3 fruit fly cellular contexts compared by ENCODE assay signal in the genomic region with DNA sequence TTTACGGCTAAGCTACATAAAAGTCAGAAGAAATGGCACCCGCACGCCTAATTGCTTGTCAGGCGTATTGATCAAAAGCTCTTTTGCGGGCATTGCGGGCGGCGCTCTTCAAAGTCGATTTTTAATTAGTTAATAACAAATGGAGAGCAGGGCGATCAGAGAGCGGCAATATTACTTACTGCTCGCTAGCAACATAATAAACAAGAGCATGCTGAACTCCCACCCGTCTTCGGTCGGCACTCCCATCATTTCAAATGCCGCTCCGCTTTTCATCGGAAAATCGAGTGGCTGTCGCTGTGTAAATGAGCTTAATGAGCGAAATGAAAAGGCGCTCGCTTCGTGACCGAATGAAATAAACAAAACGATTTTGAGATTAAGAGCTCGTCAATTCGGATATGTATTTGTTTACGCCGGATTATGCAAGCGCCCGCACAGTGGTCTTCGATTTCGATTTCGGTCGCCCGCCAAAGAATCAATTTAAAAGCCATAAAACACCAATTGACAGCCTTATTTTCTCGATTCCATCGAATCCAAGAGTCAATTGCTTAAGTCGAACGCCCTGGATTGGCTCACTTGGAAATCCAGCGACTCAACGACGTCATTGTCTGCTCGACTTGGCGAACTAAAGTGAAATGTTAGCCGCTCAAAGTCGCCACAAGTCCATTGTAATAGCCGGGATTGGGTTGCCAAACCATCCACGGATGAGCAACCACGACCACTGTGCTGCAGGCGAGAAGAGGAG.
TF ChIP-seq lines count a peak whose summit lies in the region.

No protein-coding gene starts in this region.

TF ChIP-seq in whole organism, adult, 20 proteins besides CTCF, POLR2A, EP300 and RAD21 (continued from another document):
- TF ChIP-seq CG7101 (tag; optimal IDR thresholded peaks at IDR 0.05; lab: Kevin White, UChicago) (peak; percentile 33), tj (GFP tag; optimal IDR thresholded peaks at IDR 0.05; lab: Kevin White, UChicago) (peak; percentile 6), Hr96 (GFP tag; optimal IDR thresholded peaks at IDR 0.05; lab: Kevin White, UChicago) (peak; percentile 66)

TF ChIP-seq in whole organism, embryonic, 481 proteins besides CTCF, POLR2A, EP300 and RAD21 (continued from another document and continues in another):
- peak; percentile 45 for TF ChIP-seq vfl (GFP tag; optimal IDR thresholded peaks at IDR 0.05; lab: Kevin White, UChicago)
- no peak for TF ChIP-seq Dll (GFP tag; IDR thresholded peaks at IDR 0.05; lab: Robert Waterston, UW; ENCODE audit: partially characterized antibody)
- peak; percentile 70 for TF ChIP-seq gsb (GFP tag; IDR thresholded peaks at IDR 0.05; lab: Robert Waterston, UW)
- peak; percentile 50 for TF ChIP-seq Ravus (GFP tag; IDR thresholded peaks at IDR 0.05; lab: Robert Waterston, UW)
- TF ChIP-seq CG7786 (GFP tag; optimal IDR thresholded peaks at IDR 0.05; lab: Kevin White, UChicago), result peak; percentile 84
- peak; percentile 73 for TF ChIP-seq zfh1 (GFP tag; IDR thresholded peaks at IDR 0.05; lab: Robert Waterston, UW)
- peak; percentile 48 for TF ChIP-seq trh (GFP tag; optimal IDR thresholded peaks at IDR 0.05; lab: Kevin White, UChicago)
- peak; percentile 86 for TF ChIP-seq CG6689 (GFP tag; IDR thresholded peaks at IDR 0.05; lab: Robert Waterston, UW)
- TF ChIP-seq eve (GFP tag; optimal IDR thresholded peaks at IDR 0.05; lab: Kevin White, UChicago), result no peak
- peak; percentile 69 for TF ChIP-seq CG8089 (GFP tag; optimal IDR thresholded peaks at IDR 0.05; lab: Kevin White, UChicago)
- TF ChIP-seq ham (GFP tag; IDR thresholded peaks at IDR 0.05; lab: Robert Waterston, UW), result peak; percentile 61; the same call in 1 of the 2 replicates
- TF ChIP-seq Opbp (GFP tag; IDR thresholded peaks at IDR 0.05; lab: Robert Waterston, UW; ENCODE audit: partially characterized antibody), result no peak
- no peak for TF ChIP-seq pros (GFP tag; optimal IDR thresholded peaks at IDR 0.05; lab: Kevin White, UChicago)
- peak; percentile 34 for TF ChIP-seq exex (tag; optimal IDR thresholded peaks at IDR 0.05; lab: Kevin White, UChicago)
- TF ChIP-seq CG4617 (GFP tag; optimal IDR thresholded peaks at IDR 0.05; lab: Kevin White, UChicago; ENCODE audit: borderline replicate concordance), result peak; percentile 39
- TF ChIP-seq vvl (GFP tag; IDR thresholded peaks at IDR 0.05; lab: Robert Waterston, UW), result peak; percentile 77
- peak; percentile 62 for TF ChIP-seq BtbVII (GFP tag; optimal IDR thresholded peaks at IDR 0.05; lab: Kevin White, UChicago)
- peak; percentile 76 for TF ChIP-seq oc (tag; optimal IDR thresholded peaks at IDR 0.05; lab: Kevin White, UChicago)
- TF ChIP-seq bowl (GFP tag; IDR thresholded peaks at IDR 0.05; lab: Robert Waterston, UW), result peak; percentile 46; the same call in 1 of the 2 replicates
- no peak for TF ChIP-seq CG1647 (GFP tag; optimal IDR thresholded peaks at IDR 0.05; lab: Kevin White, UChicago)
- peak; percentile 61 for TF ChIP-seq CG10462 (GFP tag; optimal IDR thresholded peaks at IDR 0.05; lab: Kevin White, UChicago)
- peak; percentile 88 for TF ChIP-seq ind (GFP tag; optimal IDR thresholded peaks at IDR 0.05; lab: Kevin White, UChicago)
- TF ChIP-seq pan (optimal IDR thresholded peaks at IDR 0.05; lab: Kevin White, UChicago), result no peak
- TF ChIP-seq pan (GFP tag; optimal IDR thresholded peaks at IDR 0.05 in 1 of 2, IDR thresholded peaks at IDR 0.05 in 1 of 2), result peak in 1 of 2 experiments; percentile 73
- no peak for TF ChIP-seq grn (GFP tag; optimal IDR thresholded peaks at IDR 0.05; lab: Kevin White, UChicago)
- TF ChIP-seq CG34376 (GFP tag; optimal IDR thresholded peaks at IDR 0.05; lab: Kevin White, UChicago), result peak; percentile 31
- TF ChIP-seq ro (GFP tag; IDR thresholded peaks at IDR 0.05; lab: Robert Waterston, UW), result peak; percentile 54; the same call in 1 of the 2 replicates
- TF ChIP-seq CG17568 (GFP tag; optimal IDR thresholded peaks at IDR 0.05; lab: Kevin White, UChicago), result peak; percentile 54
- TF ChIP-seq phol (tag; optimal IDR thresholded peaks at IDR 0.05; lab: Kevin White, UChicago), result peak; percentile 86
- peak; percentile 81 for TF ChIP-seq row (GFP tag; IDR thresholded peaks at IDR 0.05; lab: Robert Waterston, UW)
- no peak for TF ChIP-seq cas (GFP tag; IDR thresholded peaks at IDR 0.05; lab: Robert Waterston, UW)
- TF ChIP-seq ranshi (GFP tag; IDR thresholded peaks at IDR 0.05; lab: Robert Waterston, UW), result peak; percentile 76
- peak; percentile 57 for TF ChIP-seq kay (GFP tag; optimal IDR thresholded peaks at IDR 0.05; lab: Kevin White, UChicago)
- TF ChIP-seq CG6654 (GFP tag; optimal IDR thresholded peaks at IDR 0.05; lab: Kevin White, UChicago), result peak; percentile 60
- TF ChIP-seq Nf-YC (tag; optimal IDR thresholded peaks at IDR 0.05; lab: Kevin White, UChicago), result peak; percentile 58
- TF ChIP-seq CG9727 (GFP tag; optimal IDR thresholded peaks at IDR 0.05; lab: Kevin White, UChicago), result peak; percentile 61
- TF ChIP-seq bab2 (GFP tag; optimal IDR thresholded peaks at IDR 0.05; lab: Kevin White, UChicago), result peak; percentile 76
- TF ChIP-seq Kr (GFP tag; optimal IDR thresholded peaks at IDR 0.05; lab: Kevin White, UChicago), result no peak
- peak; percentile 81 for TF ChIP-seq Camta (GFP tag; optimal IDR thresholded peaks at IDR 0.05; lab: Kevin White, UChicago)
- peak; percentile 65 for TF ChIP-seq Nf-YA (GFP tag; IDR thresholded peaks at IDR 0.05; lab: Robert Waterston, UW)
- TF ChIP-seq CG33213 (GFP tag; optimal IDR thresholded peaks at IDR 0.05; lab: Kevin White, UChicago), result peak; percentile 64
- peak; percentile 69 for TF ChIP-seq Mes4 (GFP tag; optimal IDR thresholded peaks at IDR 0.05; lab: Kevin White, UChicago)
- TF ChIP-seq ATbp (GFP tag; optimal IDR thresholded peaks at IDR 0.05; lab: Kevin White, UChicago), result peak; percentile 86
- TF ChIP-seq maf-S (GFP tag; optimal IDR thresholded peaks at IDR 0.05; lab: Kevin White, UChicago), result peak; percentile 73
- no peak for TF ChIP-seq ash1 (GFP tag; optimal IDR thresholded peaks at IDR 0.05; lab: Kevin White, UChicago)
- no peak for TF ChIP-seq zen2 (GFP tag; IDR thresholded peaks at IDR 0.05; lab: Robert Waterston, UW; ENCODE audit: partially characterized antibody)
- peak; percentile 69 for TF ChIP-seq ssp (GFP tag; IDR thresholded peaks at IDR 0.05; lab: Robert Waterston, UW)
- TF ChIP-seq tgo (GFP tag; IDR thresholded peaks at IDR 0.05; lab: Robert Waterston, UW), result peak; percentile 82
- TF ChIP-seq CG1602 (GFP tag; optimal IDR thresholded peaks at IDR 0.05; lab: Kevin White, UChicago), result peak; percentile 58
- peak; percentile 80; the same call in 2 of the 3 replicates for TF ChIP-seq Optix (GFP tag; IDR thresholded peaks at IDR 0.05; lab: Robert Waterston, UW)
- TF ChIP-seq CG12219 (GFP tag; optimal IDR thresholded peaks at IDR 0.05; lab: Kevin White, UChicago), result peak; percentile 85
- peak; percentile 86 for TF ChIP-seq Abd-B (GFP tag; optimal IDR thresholded peaks at IDR 0.05; lab: Kevin White, UChicago)
- peak; percentile 87 for TF ChIP-seq CG32767 (GFP tag; IDR thresholded peaks at IDR 0.05; lab: Robert Waterston, UW)
- TF ChIP-seq zfh2 (GFP tag; optimal IDR thresholded peaks at IDR 0.05; lab: Kevin White, UChicago), result peak; percentile 69
- peak; percentile 83 for TF ChIP-seq CG12942 (GFP tag; optimal IDR thresholded peaks at IDR 0.05; lab: Kevin White, UChicago)
- TF ChIP-seq CG10431 (GFP tag; optimal IDR thresholded peaks at IDR 0.05; lab: Kevin White, UChicago), result no peak
- TF ChIP-seq chif (GFP tag; optimal IDR thresholded peaks at IDR 0.05; lab: Kevin White, UChicago), result peak; percentile 75 to 77
- TF ChIP-seq en (GFP tag; optimal IDR thresholded peaks at IDR 0.05; lab: Kevin White, UChicago), result peak; percentile 45

TF ChIP-seq in whole organism, prepupa, 60 proteins besides CTCF, POLR2A, EP300 and RAD21 (continued from another document):
- TF ChIP-seq spab (GFP tag; optimal IDR thresholded peaks at IDR 0.05; lab: Kevin White, UChicago) (no peak), CG3919 (GFP tag; optimal IDR thresholded peaks at IDR 0.05; lab: Kevin White, UChicago) (no peak), achi (GFP tag; optimal IDR thresholded peaks at IDR 0.05; lab: Kevin White, UChicago) (peak; percentile 26), CG7368 (GFP tag; optimal IDR thresholded peaks at IDR 0.05; lab: Kevin White, UChicago) (no peak), CG6854 (GFP tag; optimal IDR thresholded peaks at IDR 0.05; lab: Kevin White, UChicago) (no peak), dac (GFP tag; optimal IDR thresholded peaks at IDR 0.05; lab: Kevin White, UChicago) (peak; percentile 51), CG15336 (GFP tag; IDR thresholded peaks at IDR 0.05; lab: Robert Waterston, UW) (peak; percentile 82), esn (GFP tag; optimal IDR thresholded peaks at IDR 0.05; lab: Kevin White, UChicago) (no peak), CG11294 (GFP tag; IDR thresholded peaks at IDR 0.05; lab: Robert Waterston, UW) (peak; percentile 78; the same call in 1 of the 2 replicates), CG6163 (GFP tag; IDR thresholded peaks at IDR 0.05; lab: Robert Waterston, UW) (peak; percentile 39; the same call in 2 of the 3 replicates), CG1621 (tag; optimal IDR thresholded peaks at IDR 0.05; lab: Kevin White, UChicago) (no peak), Blimp-1 (GFP tag; optimal IDR thresholded peaks at IDR 0.05; lab: Kevin White, UChicago) (no peak), CG34406 (GFP tag; optimal IDR thresholded peaks at IDR 0.05; lab: Kevin White, UChicago) (no peak), CG6276 (GFP tag; optimal IDR thresholded peaks at IDR 0.05; lab: Kevin White, UChicago) (peak; percentile 64), CG6808 (GFP tag; optimal IDR thresholded peaks at IDR 0.05; lab: Kevin White, UChicago) (no peak), pdm3 (GFP tag; optimal IDR thresholded peaks at IDR 0.05; lab: Kevin White, UChicago) (no peak), salr (GFP tag; optimal IDR thresholded peaks at IDR 0.05; lab: Kevin White, UChicago) (no peak), CG8632 (GFP tag; optimal IDR thresholded peaks at IDR 0.05; lab: Kevin White, UChicago) (no peak), CG8119 (GFP tag; IDR thresholded peaks at IDR 0.05; lab: Robert Waterston, UW) (peak; percentile 88), Hr4 (GFP tag; optimal IDR thresholded peaks at IDR 0.05; lab: Kevin White, UChicago) (peak; percentile 83), lz (GFP tag; optimal IDR thresholded peaks at IDR 0.05; lab: Kevin White, UChicago) (no peak), CG11902 (GFP tag; optimal IDR thresholded peaks at IDR 0.05; lab: Kevin White, UChicago) (no peak), vri (GFP tag; optimal IDR thresholded peaks at IDR 0.05; lab: Kevin White, UChicago) (peak; percentile 50), Smox (GFP tag; optimal IDR thresholded peaks at IDR 0.05; lab: Kevin White, UChicago) (no peak), CG11762 (GFP tag; optimal IDR thresholded peaks at IDR 0.05; lab: Kevin White, UChicago; ENCODE audit: insufficient read depth) (no peak), Eip93F (GFP tag; optimal IDR thresholded peaks at IDR 0.05; lab: Kevin White, UChicago) (no peak), CG16779 (tag; optimal IDR thresholded peaks at IDR 0.05; lab: Kevin White, UChicago) (no peak), Hr38 (GFP tag; optimal IDR thresholded peaks at IDR 0.05; lab: Kevin White, UChicago) (no peak), CG10631 (GFP tag; optimal IDR thresholded peaks at IDR 0.05; lab: Kevin White, UChicago) (no peak), eg (GFP tag; IDR thresholded peaks at IDR 0.05; lab: Robert Waterston, UW) (peak; percentile 83), CG6792 (GFP tag; optimal IDR thresholded peaks at IDR 0.05; lab: Kevin White, UChicago) (no peak), svp (GFP tag; lab: Kevin White, UChicago) (peak; percentile 58), cyc (GFP tag; optimal IDR thresholded peaks at IDR 0.05; lab: Kevin White, UChicago) (no peak), CG31627 (GFP tag; optimal IDR thresholded peaks at IDR 0.05; lab: Kevin White, UChicago) (no peak), Sox102F (GFP tag; optimal IDR thresholded peaks at IDR 0.05; lab: Kevin White, UChicago) (no peak), Gug (GFP tag; IDR thresholded peaks at IDR 0.05; lab: Robert Waterston, UW) (peak; percentile 68), fd59A (GFP tag; optimal IDR thresholded peaks at IDR 0.05; lab: Kevin White, UChicago) (no peak), dsx (GFP tag; optimal IDR thresholded peaks at IDR 0.05; lab: Kevin White, UChicago; ENCODE audit: poor library complexity, severe bottlenecking) (no peak), Eip75B (GFP tag; optimal IDR thresholded peaks at IDR 0.05; lab: Kevin White, UChicago) (no peak), CG9139 (GFP tag; optimal IDR thresholded peaks at IDR 0.05; lab: Kevin White, UChicago) (no peak), net (GFP tag; optimal IDR thresholded peaks at IDR 0.05; lab: Kevin White, UChicago) (peak; percentile 45), Hr39 (GFP tag; optimal IDR thresholded peaks at IDR 0.05; lab: Kevin White, UChicago) (no peak)
